Worm (Caenorhabditis elegans): ENCODE measurements around the gene C01G10.18.

DNA sequence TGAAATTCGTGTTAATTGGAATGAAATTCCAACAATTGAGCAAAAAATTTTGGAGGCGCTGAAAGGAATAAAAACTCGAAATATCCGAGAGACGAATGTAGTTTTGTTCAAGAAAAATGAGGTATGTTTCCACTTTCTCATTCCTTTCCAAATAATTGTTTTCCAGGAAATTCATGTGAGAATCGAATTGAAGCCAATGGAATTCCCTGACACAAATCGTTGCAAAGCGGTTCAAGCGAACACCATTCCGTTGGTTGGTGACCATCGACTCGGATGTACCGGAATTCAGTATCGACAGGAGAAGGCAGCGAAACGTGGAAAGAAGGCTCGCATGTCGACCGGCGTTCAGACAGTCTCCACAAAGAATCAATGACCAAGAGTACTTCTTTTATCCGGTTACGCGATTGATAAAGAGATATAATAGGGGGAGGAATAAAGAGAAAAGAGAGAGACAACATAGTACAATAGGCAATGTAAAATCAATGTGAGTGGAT is 32.1 kb downstream of the C01G10.18 start:
- TF ChIP-seq aly-2 (tag; optimal IDR thresholded peaks at IDR 0.05) (no peak), nhr-6 (tag; optimal IDR thresholded peaks at IDR 0.05) (no peak), unc-62 (GFP tag; optimal IDR thresholded peaks at IDR 0.05 in 1 of 2) (no peak), unc-62 (tag; optimal IDR thresholded peaks at IDR 0.05) (no peak), mxl-2 (GFP tag; conservative IDR thresholded peaks at IDR 0.05) (no peak), pqm-1 (tag; optimal IDR thresholded peaks at IDR 0.05) (no peak)

Data from whole organism, L4 larva.